Worm (Caenorhabditis elegans) whole organism, L1 larva: ENCODE data around the gene srx-8.

Experiments
- Y116A8C.19 ChIP-seq: sonication (generic microtip); optimal IDR thresholded peaks from 2 replicates; lab custom pipeline; 2016; ENCODE audit warnings: missing compliant biosample characterization, missing genetic modification characterization, borderline replicate concordance
- alr-1 ChIP-seq: fragments of 200-800 bp; sonication (Bioruptor generic); optimal IDR thresholded peaks from 2 replicates; lab custom pipeline; 2018; ENCODE audit warnings: borderline replicate concordance, mild to moderate bottlenecking, missing genetic modification characterization, missing compliant biosample characterization
- blmp-1 ChIP-seq: fragments of 150-350 bp; optimal IDR thresholded peaks from 2 replicates; lab custom pipeline; 2014; ENCODE audit warnings: missing biosample characterization, missing genetic modification characterization
- ceh-82 ChIP-seq, 3 experiments: fragments of 150-350 bp in 1 of 3; sonication (generic microtip) in 2 of 3; optimal IDR thresholded peaks; 2 replicates each; lab custom pipeline; 2014 to 2017; ENCODE audit warnings: missing biosample characterization in 3 of 3, missing genetic modification characterization in 3 of 3
- ceh-88 ChIP-seq: fragments of 200-800 bp; sonication (Bioruptor generic); IDR thresholded peaks from 2 replicates; pipeline ENCODE4 v1.3.6; 2022; ENCODE audit warnings: missing genetic modification characterization, missing compliant biosample characterization
- dpl-1 ChIP-seq, 3 experiments: fragments of 150-350 bp in 2 of 3; sonication (generic microtip) in 1 of 3; optimal IDR thresholded peaks; 2 replicates each; lab custom pipeline; 2014 to 2017; ENCODE audit warnings: missing biosample characterization in 3 of 3, missing genetic modification characterization in 3 of 3, missing genetic modification reagents in 3 of 3
- dsc-1 ChIP-seq: sonication (generic microtip); optimal IDR thresholded peaks from 2 replicates; lab custom pipeline; 2016; ENCODE audit warnings: mild to moderate bottlenecking, missing genetic modification characterization, missing compliant biosample characterization
- efl-1 ChIP-seq, 4 experiments: fragments of 150-350 bp; optimal IDR thresholded peaks in 3 of 4; peaks in 1 of 4; 1 replicate in 1 of 4; 2 replicates in 3 of 4; lab custom pipeline; 2014; ENCODE audit warnings: missing biosample characterization in 2 of 4, missing genetic modification characterization in 2 of 4, missing genetic modification reagents in 2 of 4
- elt-2 ChIP-seq: sonication (generic microtip); optimal IDR thresholded peaks from 2 replicates; lab custom pipeline; 2016; ENCODE audit warnings: missing genetic modification characterization, mild to moderate bottlenecking, inconsistent platforms, missing compliant biosample characterization, missing genetic modification reagents
- elt-3 ChIP-seq, 6 experiments: fragments of 150-350 bp in 1 of 6; sonication (generic microtip); optimal IDR thresholded peaks; 2 replicates each; lab custom pipeline; 2017 to 2018; ENCODE audit warnings: missing biosample characterization in 6 of 6, missing genetic modification characterization in 6 of 6, inconsistent platforms in 1 of 6
- ets-5 ChIP-seq: fragments of 200-800 bp; sonication (Bioruptor generic); IDR thresholded peaks from 2 replicates; pipeline ENCODE4 v1.3.6; 2022; ENCODE audit warnings: missing genetic modification characterization, missing compliant biosample characterization
- fkh-4 ChIP-seq: sonication (generic microtip); optimal IDR thresholded peaks from 2 replicates; lab custom pipeline; 2016; ENCODE audit warnings: missing compliant biosample characterization, missing genetic modification characterization, borderline replicate concordance
- grh-1 ChIP-seq: fragments of 200-800 bp; sonication (Bioruptor generic); IDR thresholded peaks from 2 replicates; pipeline ENCODE4 v1.3.6; 2022; ENCODE audit warnings: missing genetic modification reagents, missing genetic modification characterization, missing compliant biosample characterization
- hlh-17 ChIP-seq: fragments of 200-800 bp; sonication (Bioruptor generic); optimal IDR thresholded peaks from 2 replicates; lab custom pipeline; 2018; ENCODE audit warnings: missing genetic modification characterization, mild to moderate bottlenecking, missing compliant biosample characterization, moderate library complexity, borderline replicate concordance
- lin-14 ChIP-seq: fragments of 200-800 bp; sonication (Bioruptor generic); optimal IDR thresholded peaks from 2 replicates; lab custom pipeline; 2018; ENCODE audit warnings: mild to moderate bottlenecking, missing genetic modification characterization, moderate library complexity, missing compliant biosample characterization
- lin-15B ChIP-seq: fragments of 150-350 bp; sonication (generic microtip); optimal IDR thresholded peaks from 3 replicates; lab custom pipeline; 2014; ENCODE audit warnings: missing biosample characterization, missing genetic modification characterization
- lir-3 ChIP-seq: sonication (generic microtip); optimal IDR thresholded peaks from 2 replicates; lab custom pipeline; 2016; ENCODE audit warnings: mild to moderate bottlenecking, missing genetic modification characterization, moderate library complexity, missing compliant biosample characterization; ENCODE audit not compliant: poor library complexity
- mab-9 ChIP-seq: fragments of 200-800 bp; sonication (Bioruptor generic); IDR thresholded peaks from 2 replicates; pipeline ENCODE4 v1.3.6; 2022; ENCODE audit warnings: missing genetic modification reagents, missing genetic modification characterization, missing compliant biosample characterization
- mdl-1 ChIP-seq, 2 experiments: fragments of 150-350 bp; optimal IDR thresholded peaks; 2 replicates each; lab custom pipeline; 2014 to 2017; ENCODE audit warnings: missing biosample characterization in 2 of 2, missing genetic modification characterization in 2 of 2, inconsistent platforms in 1 of 2
- mef-2 ChIP-seq: fragments of 150-350 bp; optimal IDR thresholded peaks from 2 replicates; lab custom pipeline; 2014; ENCODE audit warnings: missing biosample characterization, missing genetic modification characterization
- mep-1 ChIP-seq: fragments of 150-350 bp; optimal IDR thresholded peaks from 2 replicates; lab custom pipeline; 2014; ENCODE audit warnings: missing biosample characterization, missing genetic modification characterization
- nhr-19 ChIP-seq: fragments of 200-800 bp; sonication (Bioruptor generic); conservative IDR thresholded peaks from 2 replicates; pipeline ENCODE4 v1.3.6; 2022; ENCODE audit warnings: missing genetic modification characterization, missing compliant biosample characterization
- nhr-20 ChIP-seq: sonication (generic microtip); optimal IDR thresholded peaks from 2 replicates; lab custom pipeline; 2016; ENCODE audit warnings: mild to moderate bottlenecking, missing genetic modification characterization, missing compliant biosample characterization
- nhr-237 ChIP-seq: fragments of 150-350 bp; optimal IDR thresholded peaks from 2 replicates; lab custom pipeline; 2014; ENCODE audit warnings: missing biosample characterization, missing genetic modification characterization
- nhr-47 ChIP-seq: sonication (generic microtip); optimal IDR thresholded peaks from 2 replicates; lab custom pipeline; 2016; ENCODE audit warnings: mild to moderate bottlenecking, missing genetic modification characterization, moderate library complexity, missing compliant biosample characterization
- nhr-76 ChIP-seq: sonication (generic microtip); optimal IDR thresholded peaks from 2 replicates; lab custom pipeline; 2017; ENCODE audit warnings: missing biosample characterization, missing genetic modification characterization
- nhr-77 ChIP-seq: fragments of 150-350 bp; optimal IDR thresholded peaks from 2 replicates; lab custom pipeline; 2014; ENCODE audit warnings: missing biosample characterization, missing genetic modification characterization
- nhr-84 ChIP-seq: sonication (generic microtip); optimal IDR thresholded peaks from 2 replicates; lab custom pipeline; 2017; ENCODE audit warnings: missing biosample characterization, missing genetic modification characterization
- nhr-90 ChIP-seq: sonication (generic microtip); optimal IDR thresholded peaks from 2 replicates; lab custom pipeline; 2016; ENCODE audit warnings: mild to moderate bottlenecking, missing genetic modification characterization, missing compliant biosample characterization; ENCODE audit not compliant: poor library complexity
- pag-3 ChIP-seq: sonication (generic microtip); optimal IDR thresholded peaks from 2 replicates; lab custom pipeline; 2017; ENCODE audit warnings: missing genetic modification characterization, mild to moderate bottlenecking, missing compliant biosample characterization, antibody characterized with exemption, borderline replicate concordance; ENCODE audit not compliant: insufficient read depth
- rnt-1 ChIP-seq: sonication (generic microtip); optimal IDR thresholded peaks from 2 replicates; lab custom pipeline; 2016; ENCODE audit warnings: mild to moderate bottlenecking, missing genetic modification characterization, moderate library complexity, missing compliant biosample characterization
- skn-1 ChIP-seq: fragments of 150-350 bp; optimal IDR thresholded peaks from 2 replicates; lab custom pipeline; 2014; ENCODE audit warnings: missing biosample characterization, missing genetic modification characterization
- snu-23 ChIP-seq: sonication (generic microtip); optimal IDR thresholded peaks from 2 replicates; lab custom pipeline; 2016; ENCODE audit warnings: missing genetic modification characterization, missing compliant biosample characterization
- swsn-7 ChIP-seq: sonication (generic microtip); optimal IDR thresholded peaks from 2 replicates; lab custom pipeline; 2016; ENCODE audit warnings: missing genetic modification characterization, missing compliant biosample characterization
- tlp-1 ChIP-seq: fragments of 150-350 bp; optimal IDR thresholded peaks from 2 replicates; lab custom pipeline; 2014; ENCODE audit warnings: missing biosample characterization, missing genetic modification characterization
- unc-30 ChIP-seq: sonication (generic microtip); optimal IDR thresholded peaks from 2 replicates; lab custom pipeline; 2017; ENCODE audit warnings: missing biosample characterization, missing genetic modification characterization
- unc-62 ChIP-seq: fragments of 150-350 bp; optimal IDR thresholded peaks from 2 replicates; lab custom pipeline; 2014; ENCODE audit warnings: missing biosample characterization, missing genetic modification reagents, missing genetic modification characterization
- unc-98 ChIP-seq: fragments of 200-800 bp; sonication (Bioruptor generic); IDR thresholded peaks from 2 replicates; pipeline ENCODE4 v1.3.6; 2022; ENCODE audit warnings: missing genetic modification characterization, missing compliant biosample characterization
- xbp-1 ChIP-seq: sonication (generic microtip); optimal IDR thresholded peaks from 2 replicates; lab custom pipeline; 2016; ENCODE audit warnings: missing genetic modification characterization, missing compliant biosample characterization
- zip-4 ChIP-seq: fragments of 200-800 bp; sonication (Bioruptor generic); optimal IDR thresholded peaks from 2 replicates; lab custom pipeline; 2018; ENCODE audit warnings: mild to moderate bottlenecking, missing genetic modification characterization, moderate library complexity, missing compliant biosample characterization
- ztf-11 ChIP-seq, 2 experiments: sonication (generic microtip); optimal IDR thresholded peaks; 2 replicates each; lab custom pipeline; 2016 to 2017; ENCODE audit warnings: missing genetic modification characterization in 2 of 2, missing biosample characterization in 1 of 2, missing compliant biosample characterization in 1 of 2

The srx-8 gene

ce11 chrV:596923-597322 is 41.0 kb upstream of the srx-8 start:
- TF ChIP-seq elt-2 = no peak
- no peak for TF ChIP-seq nhr-76 (tag; lab: Kevin White, UChicago)
- no peak for TF ChIP-seq lin-14 (GFP tag; lab: Kevin White, UChicago)
- no peak for TF ChIP-seq ceh-82 (tag; optimal IDR thresholded peaks at IDR 0.05; lab: Kevin White, UChicago)
- TF ChIP-seq elt-3 (tag; optimal IDR thresholded peaks at IDR 0.05; lab: Kevin White, UChicago) = no peak
- TF ChIP-seq skn-1 (tag; lab: Kevin White, UChicago) = no peak
- TF ChIP-seq swsn-7 (tag; lab: Kevin White, UChicago) = no peak
- peak; percentile 9 for TF ChIP-seq blmp-1 (tag; lab: Kevin White, UChicago)
- TF ChIP-seq rnt-1 (tag; lab: Kevin White, UChicago) = peak; percentile 15

ce11 chrV:592959-593358 is 37.0 kb upstream of the srx-8 start, which contains the start of gene ZK488.5:
Gene ZK488.5 (plus strand): TSS chrV:593259.
- TF ChIP-seq pag-3 (tag; lab: Kevin White, UChicago) (no peak), nhr-84 (tag; lab: Kevin White, UChicago) (no peak), unc-98 (GFP tag; lab: Robert Waterston, UW) (no peak), dsc-1 (tag; lab: Kevin White, UChicago) (no peak), dpl-1 (GFP tag; optimal IDR thresholded peaks at IDR 0.05; lab: Kevin White, UChicago) (no peak), lin-14 (GFP tag; lab: Kevin White, UChicago) (no peak), blmp-1 (tag; lab: Kevin White, UChicago) (no peak), mep-1 (tag; lab: Kevin White, UChicago) (no peak), Y116A8C.19 (no peak), mef-2 (tag; lab: Kevin White, UChicago) (no peak), skn-1 (tag; lab: Kevin White, UChicago) (no peak), nhr-77 (tag; lab: Kevin White, UChicago) (no peak), nhr-76 (tag; lab: Kevin White, UChicago) (no peak), elt-2 (no peak), hlh-17 (GFP tag; lab: Kevin White, UChicago) (no peak), nhr-19 (GFP tag; lab: Robert Waterston, UW) (no peak), lin-15B (no peak), unc-30 (no peak)

ce11 chrV:590182-590581 is 34.2 kb upstream of the srx-8 start, which contains the start of gene ZK488.6:
Gene ZK488.6 (plus strand): TSS chrV:590482.
- TF ChIP-seq unc-98 (GFP tag; lab: Robert Waterston, UW) (0 out of 2 replicates have a peak, but pooled peaks have one; percentile 22), alr-1 (tag; lab: Kevin White, UChicago) (no peak)

- no peak for TF ChIP-seq xbp-1 (tag; lab: Kevin White, UChicago)
- TF ChIP-seq ets-5 (GFP tag; lab: Robert Waterston, UW) = no peak
- no peak for TF ChIP-seq unc-62 (GFP tag; lab: Kevin White, UChicago)
- no peak for TF ChIP-seq mdl-1 (tag; optimal IDR thresholded peaks at IDR 0.05; lab: Kevin White, UChicago)
- no peak for TF ChIP-seq nhr-20 (tag; lab: Kevin White, UChicago)
- no peak for TF ChIP-seq efl-1 (optimal IDR thresholded peaks at IDR 0.05; lab: Kevin White, UChicago)
- no peak for TF ChIP-seq efl-1 (GFP tag; optimal IDR thresholded peaks at IDR 0.05 in 1 of 2; lab: Kevin White, UChicago)
- no peak for TF ChIP-seq lin-15B
- no peak for TF ChIP-seq elt-2
- no peak for TF ChIP-seq alr-1 (tag; lab: Kevin White, UChicago)
- no peak for TF ChIP-seq blmp-1 (tag; lab: Kevin White, UChicago)
These were observed 31.9 kb upstream of the srx-8 start, which contains the start of gene K06H6.1 for ce11 chrV:587818-588217. Gene K06H6.1 (plus strand): TSS chrV:588118.

- TF ChIP-seq nhr-77 (tag; lab: Kevin White, UChicago) = no peak
- no peak for TF ChIP-seq fkh-4
- no peak for TF ChIP-seq unc-98 (GFP tag; lab: Robert Waterston, UW)
- TF ChIP-seq snu-23 (GFP tag; lab: Kevin White, UChicago) = no peak
- TF ChIP-seq grh-1 (GFP tag; lab: Robert Waterston, UW) = no peak
- no peak for TF ChIP-seq lir-3 (tag; lab: Kevin White, UChicago)
- TF ChIP-seq zip-4 (GFP tag; lab: Kevin White, UChicago) = no peak
- TF ChIP-seq mdl-1 (tag; optimal IDR thresholded peaks at IDR 0.05; lab: Kevin White, UChicago) = no peak
- TF ChIP-seq ztf-11 (tag; optimal IDR thresholded peaks at IDR 0.05; lab: Kevin White, UChicago) = no peak
- no peak for TF ChIP-seq nhr-90 (tag; lab: Kevin White, UChicago)
- TF ChIP-seq pag-3 (tag; lab: Kevin White, UChicago) = no peak
- no peak for TF ChIP-seq nhr-237 (tag; lab: Kevin White, UChicago)
- TF ChIP-seq tlp-1 = no peak
- no peak for TF ChIP-seq ceh-88 (GFP tag; lab: Robert Waterston, UW)
- no peak for TF ChIP-seq nhr-47 (tag; lab: Kevin White, UChicago)
- no peak for TF ChIP-seq mab-9 (GFP tag; lab: Robert Waterston, UW)
These were observed 29.5 kb upstream of the srx-8 start, which contains the start of gene K06H6.2 for ce11 chrV:585472-585871. Gene K06H6.2 (plus strand): TSS chrV:585772.
